Worm (Caenorhabditis elegans): ENCODE measurements around the gene psf-1.
"Not testable (repeated sequence)": the region's sequence is repeated elsewhere in the genome, so short reads cannot be mapped to it uniquely, and the experiment has no call there.

Gene psf-1

DNA sequence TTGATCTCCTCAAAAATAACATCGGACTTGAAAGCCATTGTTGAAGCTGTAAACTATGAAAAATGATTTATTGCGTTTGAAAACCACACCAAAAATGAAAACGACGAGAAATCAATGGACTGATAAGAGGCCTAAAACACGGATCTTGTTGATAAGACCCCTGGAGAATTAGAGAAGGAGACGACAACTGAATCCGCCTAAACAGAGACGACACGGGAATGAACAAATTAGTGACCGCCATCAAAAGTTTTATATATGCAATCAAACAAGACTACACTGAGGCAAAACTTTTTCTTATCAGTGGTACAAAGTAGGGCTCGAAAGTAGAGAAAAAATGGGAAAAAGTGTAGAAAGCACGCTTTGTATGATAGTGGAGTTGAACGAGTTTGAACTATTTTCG lies 32.6 kb downstream of the psf-1 start, which contains the start of gene nlt-1 (continued):
- TF ChIP-seq F39B2.1 (GFP tag; IDR thresholded peaks at IDR 0.05) (no peak), nhr-80 (tag; optimal IDR thresholded peaks at IDR 0.05) (peak; percentile 99), madf-6 (GFP tag; IDR thresholded peaks at IDR 0.05) (no peak), cebp-2 (GFP tag; IDR thresholded peaks at IDR 0.05) (no peak), chd-7 (tag; optimal IDR thresholded peaks at IDR 0.05) (no peak), tbp1 (GFP tag; optimal IDR thresholded peaks at IDR 0.05) (peak; percentile 17), egrh-3 (GFP tag; IDR thresholded peaks at IDR 0.05) (no peak)

DNA sequence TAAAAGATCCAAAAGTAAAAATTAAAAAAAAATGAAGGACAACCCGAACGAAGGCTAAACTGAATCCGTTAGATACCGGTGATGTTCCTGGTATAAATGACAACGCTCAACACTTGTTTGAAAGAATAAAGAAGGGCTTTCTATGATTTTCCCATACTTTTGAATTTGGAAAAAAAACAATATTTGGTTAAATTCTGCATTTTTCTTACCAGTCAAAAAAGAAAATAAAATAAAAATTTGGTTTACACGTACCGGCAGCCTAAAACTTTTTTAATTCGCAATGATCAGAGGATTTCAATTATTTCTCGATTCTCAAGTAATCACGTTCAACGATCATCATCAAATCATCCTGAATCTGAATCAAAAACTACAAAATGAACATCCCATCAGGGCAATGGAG lies 33.1 kb downstream of the psf-1 start, which contains the start of gene ZK892.3:
ZK892.3 (plus strand) TSS at position 301 of the 400 bp plus-strand sequence.
- no peak for TF ChIP-seq sdz-38 (tag; optimal IDR thresholded peaks at IDR 0.05)

DNA sequence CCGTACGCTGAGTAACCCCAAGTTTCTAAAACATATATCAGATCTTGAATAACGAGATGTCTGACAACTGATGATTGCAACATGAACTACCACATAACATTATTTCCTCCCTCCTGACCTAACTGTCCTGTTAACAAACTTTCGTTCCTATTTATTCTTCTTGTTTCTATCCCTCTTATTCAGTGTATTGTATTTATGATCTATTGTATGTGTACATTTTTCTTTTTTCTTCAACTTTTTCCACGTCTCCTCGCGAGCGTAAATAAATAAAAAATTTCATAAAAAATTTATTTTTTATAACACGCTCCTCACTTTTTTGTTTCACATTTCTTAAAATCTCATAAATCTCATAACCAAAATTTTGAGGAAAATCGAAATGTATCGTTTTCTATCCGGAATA lies 37.8 kb downstream of the psf-1 start, which contains the start of gene ZK892.4:
ZK892.4 (plus strand) TSS at position 301 of the 400 bp plus-strand sequence.
- TF ChIP-seq ama-1 (optimal IDR thresholded peaks at IDR 0.05); ama-1 (GFP tag; optimal IDR thresholded peaks at IDR 0.05); nhr-179 (tag; optimal IDR thresholded peaks at IDR 0.05); tbp1 (GFP tag; optimal IDR thresholded peaks at IDR 0.05): not testable (repeated sequence)

DNA sequence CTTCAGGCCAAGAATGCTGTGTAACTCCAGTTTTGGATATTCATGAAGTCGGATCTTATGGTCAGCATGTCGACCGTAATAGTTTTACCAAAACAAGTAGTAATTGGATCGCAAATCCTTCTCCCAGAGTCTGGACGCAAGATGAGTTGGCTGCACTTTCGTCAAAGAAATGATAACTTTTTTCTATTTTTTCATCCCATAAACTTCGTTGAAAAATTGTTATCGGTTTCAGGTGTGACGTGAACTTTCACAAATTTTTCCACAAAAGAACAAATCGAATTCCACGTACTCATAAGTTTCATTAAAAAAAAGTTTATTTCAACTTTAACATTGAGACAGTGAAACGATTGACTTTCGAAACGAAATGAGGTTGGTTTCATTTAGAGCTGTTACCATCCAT lies 39.4 kb downstream of the psf-1 start, which contains the start of gene ZK892.5:
ZK892.5 (plus strand) TSS at position 301 of the 400 bp plus-strand sequence.
- TF ChIP-seq lsy-27 (tag; optimal IDR thresholded peaks at IDR 0.05; ENCODE audit: borderline replicate concordance, insufficient read depth) (no peak), let-526 (GFP tag; IDR thresholded peaks at IDR 0.05) (no peak)

DNA sequence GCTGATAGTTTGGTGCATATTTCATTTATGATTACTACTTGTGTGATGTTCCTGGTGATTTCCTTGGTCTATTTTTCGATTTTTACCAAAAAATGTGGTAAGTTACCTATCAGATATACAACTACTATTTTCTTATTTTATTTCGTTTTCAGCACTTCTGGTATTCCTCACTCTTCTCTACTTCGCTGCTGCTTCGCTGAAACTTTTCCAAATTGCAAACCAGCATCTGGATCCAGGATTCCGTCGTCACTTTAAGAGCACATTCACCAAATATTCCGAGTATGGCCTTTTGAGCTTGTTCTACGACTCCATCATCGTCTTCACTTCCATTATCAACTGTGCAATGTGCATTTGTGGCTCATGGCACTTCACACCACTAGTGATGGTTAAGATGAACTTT lies 40.1 kb downstream of the psf-1 start:
- no peak for TF ChIP-seq ets-4 (GFP tag; optimal IDR thresholded peaks at IDR 0.05)
- no peak for TF ChIP-seq nhr-80 (tag; optimal IDR thresholded peaks at IDR 0.05)
- no peak for TF ChIP-seq die-1 (tag; optimal IDR thresholded peaks at IDR 0.05)
- no peak for TF ChIP-seq chd-7 (tag; optimal IDR thresholded peaks at IDR 0.05)
- TF ChIP-seq snpc-1.3 (tag; optimal IDR thresholded peaks at IDR 0.05; ENCODE audit: insufficient read depth) = no peak
- TF ChIP-seq efl-1 (GFP tag; optimal IDR thresholded peaks at IDR 0.05) = no peak
- no peak for TF ChIP-seq T07F8.4 (tag; optimal IDR thresholded peaks at IDR 0.05)

DNA sequence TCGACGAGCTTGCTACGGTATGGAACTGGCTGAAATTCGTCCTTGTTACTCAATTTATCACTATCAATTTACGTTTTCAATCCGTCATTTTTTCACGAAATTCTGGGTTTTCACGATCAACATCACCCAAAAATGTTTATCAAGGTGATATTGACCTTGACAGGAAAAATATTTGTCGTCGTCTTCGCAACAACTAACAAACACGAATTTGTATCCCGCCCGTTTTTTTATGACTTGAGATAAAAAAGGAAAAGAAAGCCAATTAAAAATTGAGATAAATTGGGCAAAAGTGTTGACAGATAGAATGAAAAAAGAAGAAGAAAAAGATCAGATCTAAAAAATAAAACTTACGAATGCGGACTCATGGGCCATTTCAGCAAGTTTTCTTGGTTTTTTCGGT lies 42.4 kb downstream of the psf-1 start:
- no peak for TF ChIP-seq lin-26 (GFP tag; IDR thresholded peaks at IDR 0.05)
- no peak for TF ChIP-seq zim-3 (tag; optimal IDR thresholded peaks at IDR 0.05)
- no peak for TF ChIP-seq Y67H2A.10 (GFP tag; conservative IDR thresholded peaks at IDR 0.05)
- TF ChIP-seq chd-7 (tag; optimal IDR thresholded peaks at IDR 0.05) = no peak
- no peak for TF ChIP-seq C17E4.6 (GFP tag; IDR thresholded peaks at IDR 0.05)
- TF ChIP-seq ceh-79 (tag; optimal IDR thresholded peaks at IDR 0.05) = no peak
- TF ChIP-seq cebp-1 (GFP tag; IDR thresholded peaks at IDR 0.05) = no peak
- no peak for TF ChIP-seq cebp-1 (tag; optimal IDR thresholded peaks at IDR 0.05)
- TF ChIP-seq bed-2 (GFP tag; IDR thresholded peaks at IDR 0.05) = no peak
- no peak for TF ChIP-seq bed-1 (GFP tag; IDR thresholded peaks at IDR 0.05)
- TF ChIP-seq hmg-1.2 (GFP tag; IDR thresholded peaks at IDR 0.05) = no peak
- no peak for TF ChIP-seq sea-2 (GFP tag; IDR thresholded peaks at IDR 0.05)
- no peak for TF ChIP-seq somi-1 (GFP tag; optimal IDR thresholded peaks at IDR 0.05)
- TF ChIP-seq F57A8.1 (GFP tag; optimal IDR thresholded peaks at IDR 0.05) = no peak
- TF ChIP-seq lin-35 (GFP tag; optimal IDR thresholded peaks at IDR 0.05) = no peak
- TF ChIP-seq F22D6.2 (tag; optimal IDR thresholded peaks at IDR 0.05) = no peak
- TF ChIP-seq ceh-100 (GFP tag; IDR thresholded peaks at IDR 0.05) = no peak
